Worm (Caenorhabditis elegans) whole organism, L4 larva: ENCODE measurements around the gene metl-18.

Experiments used
- D1046.2 ChIP-seq: fragments of 200-800 bp; sonication (Bioruptor generic); IDR thresholded peaks from 2 replicates; pipeline ENCODE4 v1.3.6; 2022; ENCODE audit warnings: missing genetic modification characterization, missing compliant biosample characterization
- F26F4.8 ChIP-seq: fragments of 200-800 bp; sonication (Bioruptor generic); conservative IDR thresholded peaks from 2 replicates; pipeline ENCODE4 v1.3.6; 2022; ENCODE audit warnings: missing genetic modification characterization, missing compliant biosample characterization
- F37D6.2 ChIP-seq: sonication (generic microtip); optimal IDR thresholded peaks from 2 replicates; lab custom pipeline; 2016; ENCODE audit warnings: mild to moderate bottlenecking, missing genetic modification characterization, missing compliant biosample characterization
- F44E2.7 ChIP-seq: fragments of 200-800 bp; sonication (Bioruptor generic); IDR thresholded peaks from 2 replicates; pipeline ENCODE4 v2.1.2; 2022; ENCODE audit warnings: missing genetic modification characterization, missing compliant biosample characterization
- T26A8.4 ChIP-seq: fragments of 200-800 bp; sonication (Bioruptor generic); IDR thresholded peaks from 2 replicates; pipeline ENCODE4 v1.3.6; 2022; ENCODE audit warnings: missing genetic modification characterization, missing compliant biosample characterization
- Y105C5A.15 ChIP-seq: fragments of 200-800 bp; sonication (Bioruptor generic); IDR thresholded peaks from 2 replicates; pipeline ENCODE4 v1.3.6; 2022; ENCODE audit warnings: missing genetic modification characterization, missing compliant biosample characterization
- Y48G9A.11 ChIP-seq: fragments of 200-800 bp; sonication (Bioruptor generic); IDR thresholded peaks from 2 replicates; pipeline ENCODE4 v1.3.6; 2022; ENCODE audit warnings: missing genetic modification reagents, missing genetic modification characterization, missing compliant biosample characterization
- Y5F2A.4 ChIP-seq: fragments of 200-800 bp; sonication (Bioruptor generic); optimal IDR thresholded peaks from 2 replicates; lab custom pipeline; 2018; ENCODE audit warnings: mild to moderate bottlenecking, missing genetic modification characterization, missing compliant biosample characterization
- ZK337.2 ChIP-seq: fragments of 200-800 bp; sonication (Bioruptor generic); IDR thresholded peaks from 2 replicates; pipeline ENCODE4 v1.3.6; 2022; ENCODE audit warnings: missing genetic modification reagents, missing genetic modification characterization, missing compliant biosample characterization
- aha-1 ChIP-seq: fragments of 150-350 bp; peaks from one replicate; lab custom pipeline; 2014; ENCODE audit warnings: missing biosample characterization, missing genetic modification characterization
- aly-2 ChIP-seq: sonication (generic microtip); optimal IDR thresholded peaks from 2 replicates; lab custom pipeline; 2018; ENCODE audit warnings: missing biosample characterization, missing genetic modification characterization
- ama-1 ChIP-seq: fragments of 150-350 bp; optimal IDR thresholded peaks from 2 replicates; lab custom pipeline; 2014; ENCODE audit warnings: inconsistent platforms, mixed read lengths
- arid-1 ChIP-seq: fragments of 200-800 bp; sonication (Bioruptor generic); conservative IDR thresholded peaks from 2 replicates; pipeline ENCODE4 v1.3.6; 2022; ENCODE audit warnings: missing genetic modification reagents, missing genetic modification characterization, missing compliant biosample characterization
- attf-4 ChIP-seq: sonication (generic microtip); optimal IDR thresholded peaks from 3 replicates; lab custom pipeline; 2017; ENCODE audit warnings: missing biosample characterization, missing genetic modification characterization
- ceh-28 ChIP-seq: fragments of 150-350 bp; optimal IDR thresholded peaks from 2 replicates; lab custom pipeline; 2014; ENCODE audit warnings: missing biosample characterization, missing genetic modification reagents, missing genetic modification characterization
- ceh-32 ChIP-seq: sonication (generic microtip); optimal IDR thresholded peaks from 2 replicates; lab custom pipeline; 2016; ENCODE audit warnings: mild to moderate bottlenecking, missing genetic modification characterization, missing compliant biosample characterization; ENCODE audit not compliant: poor library complexity
- ceh-62 ChIP-seq: sonication (generic microtip); optimal IDR thresholded peaks from 2 replicates; lab custom pipeline; 2017; ENCODE audit warnings: missing biosample characterization, missing genetic modification characterization
- cey-2 ChIP-seq: sonication (generic microtip); optimal IDR thresholded peaks from 3 replicates; lab custom pipeline; 2017; ENCODE audit warnings: missing genetic modification characterization, mild to moderate bottlenecking, missing compliant biosample characterization, antibody characterized with exemption, borderline replicate concordance; ENCODE audit not compliant: insufficient read depth
- daf-19 ChIP-seq: fragments of 200-800 bp; sonication (Bioruptor generic); conservative IDR thresholded peaks from 2 replicates; pipeline ENCODE4 v1.3.6; 2022; ENCODE audit warnings: missing genetic modification characterization, missing compliant biosample characterization
- daf-8 ChIP-seq: fragments of 200-800 bp; sonication (Bioruptor generic); IDR thresholded peaks from 2 replicates; pipeline ENCODE4 v1.3.6; 2022; ENCODE audit warnings: missing genetic modification characterization, missing compliant biosample characterization
- dmd-6 ChIP-seq: fragments of 200-800 bp; sonication (Bioruptor generic); IDR thresholded peaks from 2 replicates; pipeline ENCODE4 v1.3.6; 2022; ENCODE audit warnings: missing genetic modification reagents, missing genetic modification characterization, missing compliant biosample characterization
- dmd-8 ChIP-seq: fragments of 200-800 bp; sonication (Bioruptor generic); IDR thresholded peaks from 2 replicates; pipeline ENCODE4 v1.3.6; 2022; ENCODE audit warnings: missing genetic modification characterization, missing compliant biosample characterization
- duxl-1 ChIP-seq: sonication (generic microtip); optimal IDR thresholded peaks from 2 replicates; lab custom pipeline; 2016; ENCODE audit warnings: mild to moderate bottlenecking, missing genetic modification characterization, moderate library complexity, missing compliant biosample characterization; ENCODE audit not compliant: poor library complexity
- dve-1 ChIP-seq: sonication (generic microtip); optimal IDR thresholded peaks from 2 replicates; lab custom pipeline; 2017; ENCODE audit warnings: antibody characterized with exemption, mild to moderate bottlenecking, missing genetic modification characterization, missing compliant biosample characterization; ENCODE audit not compliant: insufficient read depth
- hlh-11 ChIP-seq: fragments of 200-800 bp; sonication (Bioruptor generic); optimal IDR thresholded peaks from 2 replicates; lab custom pipeline; 2018; ENCODE audit warnings: mild to moderate bottlenecking, missing genetic modification characterization, missing compliant biosample characterization
- jun-1 ChIP-seq: fragments of 150-350 bp; optimal IDR thresholded peaks from 2 replicates; lab custom pipeline; 2014; ENCODE audit warnings: missing biosample characterization, missing genetic modification reagents, missing genetic modification characterization
- lin-1 ChIP-seq: fragments of 200-800 bp; sonication (Bioruptor generic); IDR thresholded peaks from 2 replicates; pipeline ENCODE4 v1.3.6; 2022; ENCODE audit warnings: missing genetic modification reagents, missing genetic modification characterization, missing compliant biosample characterization
- lin-15B ChIP-seq: fragments of 150-350 bp; sonication (generic microtip); optimal IDR thresholded peaks from 3 replicates; lab custom pipeline; 2014; ENCODE audit warnings: missing biosample characterization, missing genetic modification characterization
- lin-38 ChIP-seq: fragments of 200-800 bp; sonication (Bioruptor generic); IDR thresholded peaks from 2 replicates; pipeline ENCODE4 v1.3.6; 2022; ENCODE audit warnings: missing genetic modification reagents, missing genetic modification characterization, missing compliant biosample characterization
- lin-39 ChIP-seq: fragments of 150-350 bp; optimal IDR thresholded peaks from 2 replicates; lab custom pipeline; 2014; ENCODE audit warnings: missing biosample characterization, missing genetic modification reagents, missing genetic modification characterization
- lir-3 ChIP-seq: sonication (generic microtip); optimal IDR thresholded peaks from 2 replicates; lab custom pipeline; 2016; ENCODE audit warnings: mild to moderate bottlenecking, missing genetic modification characterization, missing compliant biosample characterization
- madf-5 ChIP-seq, 2 experiments: fragments of 200-800 bp; sonication (Bioruptor generic); IDR thresholded peaks; 2 replicates each; pipeline ENCODE4 v1.3.6; 2022; ENCODE audit warnings: missing compliant biosample characterization in 2 of 2, missing genetic modification characterization in 2 of 2
- mdl-1 ChIP-seq, 2 experiments: fragments of 150-350 bp in 1 of 2; sonication (generic microtip) in 1 of 2; optimal IDR thresholded peaks; 2 replicates each; lab custom pipeline; 2014 to 2017; ENCODE audit warnings: missing biosample characterization in 2 of 2, missing genetic modification characterization in 2 of 2
- mdt-29 ChIP-seq: fragments of 200-800 bp; sonication (Bioruptor generic); IDR thresholded peaks from 2 replicates; pipeline ENCODE4 v1.3.6; 2022; ENCODE audit warnings: missing genetic modification reagents, missing genetic modification characterization, missing compliant biosample characterization
- mxl-2 ChIP-seq: fragments of 200-800 bp; sonication (Bioruptor generic); conservative IDR thresholded peaks from 2 replicates; pipeline ENCODE4 v1.3.6; 2022; ENCODE audit warnings: missing genetic modification reagents, missing genetic modification characterization, missing compliant biosample characterization
- nhr-10 ChIP-seq: fragments of 150-350 bp; optimal IDR thresholded peaks from 2 replicates; lab custom pipeline; 2014; ENCODE audit warnings: missing biosample characterization, missing genetic modification characterization
- nhr-102 ChIP-seq: sonication (generic microtip); optimal IDR thresholded peaks from 2 replicates; lab custom pipeline; 2016; ENCODE audit warnings: mild to moderate bottlenecking, missing genetic modification characterization, moderate library complexity, missing compliant biosample characterization
- nhr-11 ChIP-seq: fragments of 150-350 bp; optimal IDR thresholded peaks from 2 replicates; lab custom pipeline; 2014; ENCODE audit warnings: missing biosample characterization, missing genetic modification characterization
- nhr-41 ChIP-seq: fragments of 200-800 bp; sonication (Bioruptor generic); IDR thresholded peaks from 2 replicates; pipeline ENCODE4 v1.3.6; 2022; ENCODE audit warnings: missing genetic modification reagents, missing genetic modification characterization, missing compliant biosample characterization
- nhr-42 ChIP-seq: fragments of 200-800 bp; sonication (Bioruptor generic); IDR thresholded peaks from 2 replicates; pipeline ENCODE4 v1.3.6; 2022; ENCODE audit warnings: missing genetic modification characterization, missing compliant biosample characterization
- nhr-6 ChIP-seq: fragments of 150-350 bp; optimal IDR thresholded peaks from 2 replicates; lab custom pipeline; 2014; ENCODE audit warnings: missing biosample characterization, missing genetic modification characterization
- rbr-2 ChIP-seq: sonication (generic microtip); optimal IDR thresholded peaks from 2 replicates; lab custom pipeline; 2016; ENCODE audit warnings: missing genotype, missing genetic modification characterization, missing compliant biosample characterization
- saeg-2 ChIP-seq: fragments of 200-800 bp; sonication (Bioruptor generic); IDR thresholded peaks from 2 replicates; pipeline ENCODE4 v1.3.6; 2022; ENCODE audit warnings: missing genetic modification reagents, missing genetic modification characterization, missing compliant biosample characterization
- skn-1 ChIP-seq: fragments of 150-350 bp; optimal IDR thresholded peaks from 2 replicates; lab custom pipeline; 2014; ENCODE audit warnings: missing biosample characterization, missing genetic modification characterization
- spr-1 ChIP-seq: sonication (generic microtip); optimal IDR thresholded peaks from 2 replicates; lab custom pipeline; 2016; ENCODE audit warnings: mild to moderate bottlenecking, missing genetic modification characterization, missing compliant biosample characterization
- tag-97 ChIP-seq: fragments of 200-800 bp; sonication (Bioruptor generic); IDR thresholded peaks from 2 replicates; pipeline ENCODE4 v1.3.6; 2022; ENCODE audit warnings: missing genetic modification characterization, missing compliant biosample characterization
- tra-1 ChIP-seq: fragments of 200-800 bp; sonication (Bioruptor generic); IDR thresholded peaks from 2 replicates; pipeline ENCODE4 v1.3.6; 2022; ENCODE audit warnings: missing genetic modification reagents, missing genetic modification characterization, missing compliant biosample characterization
- unc-62 ChIP-seq, 3 experiments: fragments of 150-350 bp in 1 of 3; sonication (generic microtip); optimal IDR thresholded peaks in 2 of 3; peaks in 1 of 3; 1 replicate in 1 of 3; 2 replicates in 2 of 3; lab custom pipeline; 2014 to 2017; ENCODE audit warnings: missing biosample characterization in 3 of 3, missing genetic modification characterization in 3 of 3, missing genetic modification reagents in 3 of 3, missing genotype in 1 of 3
- zag-1 ChIP-seq: fragments of 150-350 bp; optimal IDR thresholded peaks from 2 replicates; lab custom pipeline; 2014; ENCODE audit warnings: missing biosample characterization, missing genetic modification characterization
- zfp-2 ChIP-seq: sonication (generic microtip); optimal IDR thresholded peaks from 2 replicates; lab custom pipeline; 2016; ENCODE audit warnings: mild to moderate bottlenecking, missing genetic modification characterization, missing compliant biosample characterization
- ztf-11 ChIP-seq: fragments of 150-350 bp; optimal IDR thresholded peaks from 2 replicates; lab custom pipeline; 2014; ENCODE audit warnings: missing biosample characterization, missing genetic modification characterization
- ztf-7 ChIP-seq: fragments of 150-350 bp; optimal IDR thresholded peaks from 2 replicates; lab custom pipeline; 2014; ENCODE audit warnings: missing biosample characterization, missing genetic modification characterization

Gene metl-18

ce11 chrIII:3460061-3460460 is 34.5 kb downstream of the metl-18 start, which contains the start of gene C34C12.8 (continued):
- peak; percentile 97 for TF ChIP-seq aha-1 (tag; lab: Kevin White, UChicago)
- TF ChIP-seq lin-1 (GFP tag; lab: Robert Waterston, UW), result peak; percentile 86
- peak; percentile 98 for TF ChIP-seq lin-38 (GFP tag; lab: Robert Waterston, UW)
- TF ChIP-seq Y48G9A.11 (GFP tag; lab: Robert Waterston, UW), result peak; percentile 82
- TF ChIP-seq lin-15B (tag; lab: Kevin White, UChicago), result peak; percentile 84
- peak; percentile 91 for TF ChIP-seq rbr-2 (tag; lab: Kevin White, UChicago)
- TF ChIP-seq mxl-2 (GFP tag; lab: Robert Waterston, UW), result 0 out of 2 replicates have a peak, but pooled peaks have one; percentile 23
- TF ChIP-seq Y5F2A.4, result peak; percentile 71
- TF ChIP-seq nhr-102 (tag; lab: Kevin White, UChicago), result peak; percentile 96
- peak; percentile 88 for TF ChIP-seq saeg-2
- no peak for TF ChIP-seq ceh-32 (tag; lab: Kevin White, UChicago)
- no peak for TF ChIP-seq daf-8 (GFP tag; lab: Robert Waterston, UW)
- no peak for TF ChIP-seq Y105C5A.15 (GFP tag; lab: Robert Waterston, UW)
- peak; percentile 87 for TF ChIP-seq ama-1 (lab: Kevin White, UChicago)
- TF ChIP-seq hlh-11 (tag; lab: Kevin White, UChicago), result peak; percentile 90
- no peak for TF ChIP-seq nhr-41
- TF ChIP-seq daf-19, result peak; percentile 72; the same call in 1 of the 2 replicates
- TF ChIP-seq ZK337.2, result peak; percentile 67; the same call in 1 of the 2 replicates
- no peak for TF ChIP-seq ztf-11 (tag; lab: Kevin White, UChicago)
- TF ChIP-seq jun-1, result peak; percentile 86
- no peak for TF ChIP-seq mdl-1 (tag; optimal IDR thresholded peaks at IDR 0.05; lab: Kevin White, UChicago)
- TF ChIP-seq nhr-11 (tag; lab: Kevin White, UChicago), result peak; percentile 85
- TF ChIP-seq ceh-62 (tag; lab: Kevin White, UChicago), result no peak
- TF ChIP-seq aly-2 (tag; lab: Kevin White, UChicago), result no peak
- no peak for TF ChIP-seq ceh-28 (tag; lab: Kevin White, UChicago)
- peak; percentile 97 for TF ChIP-seq dve-1 (tag; lab: Kevin White, UChicago)
- peak; percentile 88 for TF ChIP-seq arid-1
- TF ChIP-seq ztf-7 (tag; lab: Kevin White, UChicago), result peak; percentile 92
- peak; percentile 92 for TF ChIP-seq F37D6.2 (tag; lab: Kevin White, UChicago)
- TF ChIP-seq D1046.2 (GFP tag; lab: Robert Waterston, UW), result peak; percentile 82; the same call in 1 of the 2 replicates
- TF ChIP-seq T26A8.4 (GFP tag; lab: Robert Waterston, UW), result peak; percentile 95
- TF ChIP-seq unc-62 (GFP tag; optimal IDR thresholded peaks at IDR 0.05 in 1 of 2; lab: Kevin White, UChicago), result peak in 1 of 2 experiments; percentile 98
- no peak for TF ChIP-seq unc-62 (tag; optimal IDR thresholded peaks at IDR 0.05; lab: Kevin White, UChicago)
- peak; percentile 94 for TF ChIP-seq nhr-6 (tag; lab: Kevin White, UChicago)
- TF ChIP-seq attf-4, result no peak
- TF ChIP-seq F44E2.7 (GFP tag; lab: Robert Waterston, UW), result no peak
- TF ChIP-seq dmd-6 (GFP tag; lab: Robert Waterston, UW), result peak; percentile 91
- TF ChIP-seq madf-5 (GFP tag; IDR thresholded peaks at IDR 0.05; lab: Robert Waterston, UW), result no peak
- peak; percentile 92 for TF ChIP-seq nhr-42 (GFP tag; lab: Robert Waterston, UW)
- no peak for TF ChIP-seq cey-2
- TF ChIP-seq tag-97, result no peak
- peak; percentile 93 for TF ChIP-seq duxl-1
- TF ChIP-seq zfp-2 (tag; lab: Kevin White, UChicago), result peak; percentile 55
- TF ChIP-seq lir-3 (tag; lab: Kevin White, UChicago), result peak; percentile 65
- peak; percentile 76 for TF ChIP-seq zag-1
- TF ChIP-seq nhr-10, result no peak
- TF ChIP-seq F26F4.8 (GFP tag; lab: Robert Waterston, UW), result no peak
- TF ChIP-seq tra-1 (GFP tag; lab: Robert Waterston, UW), result peak; percentile 92
- TF ChIP-seq spr-1 (tag; lab: Kevin White, UChicago), result peak; percentile 81
- peak; percentile 92 for TF ChIP-seq mdt-29 (GFP tag; lab: Robert Waterston, UW)
- TF ChIP-seq lin-39 (tag; lab: Kevin White, UChicago), result no peak
- TF ChIP-seq dmd-8 (GFP tag; lab: Robert Waterston, UW), result peak; percentile 35; the same call in 1 of the 2 replicates
- TF ChIP-seq skn-1 (tag; lab: Kevin White, UChicago), result no peak
